Fruit fly (Drosophila melanogaster) whole organism, embryonic: ENCODE data around the gene CG14883.
A peak's percentile ranks its signal among the peaks of the same experiment; 100 is the strongest.

Source experiments
- Abd-B ChIP-seq: fragments of 200-800 bp; sonication (Bioruptor generic); optimal IDR thresholded peaks from 2 replicates; lab custom pipeline; 2018; ENCODE audit warnings: missing biosample characterization, mild to moderate bottlenecking, missing genetic modification characterization, moderate library complexity
- Adf1 ChIP-seq: fragments of 200-800 bp; sonication (Bioruptor generic); IDR thresholded peaks from 2 replicates; pipeline ENCODE4 v1.3.6; 2022; ENCODE audit warnings: missing biosample characterization, missing genetic modification characterization
- BEAF-32 ChIP-seq: fragments of 200-800 bp; sonication (Bioruptor generic); optimal IDR thresholded peaks from 3 replicates; lab custom pipeline; 2017; ENCODE audit warnings: missing biosample characterization, missing genetic modification characterization, mild to moderate bottlenecking, moderate library complexity, missing genetic modification reagents
- CG12071 ChIP-seq: fragments of 200-800 bp; sonication (Bioruptor generic); optimal IDR thresholded peaks from 3 replicates; lab custom pipeline; 2018; ENCODE audit warnings: missing biosample characterization, mild to moderate bottlenecking, missing genetic modification characterization
- CG12104 ChIP-seq: fragments of 200-800 bp; sonication (Bioruptor generic); optimal IDR thresholded peaks from 3 replicates; lab custom pipeline; 2016; ENCODE audit warnings: missing biosample characterization, missing genetic modification characterization
- CG12236 ChIP-seq: fragments of 200-800 bp; sonication (Bioruptor generic); optimal IDR thresholded peaks from 2 replicates; lab custom pipeline; 2016; ENCODE audit warnings: missing biosample characterization, missing genetic modification characterization
- CG14441 ChIP-seq: fragments of 200-800 bp; sonication (Bioruptor generic); IDR thresholded peaks from 2 replicates; pipeline ENCODE4 v1.3.6; 2022; ENCODE audit warnings: missing biosample characterization, missing genetic modification characterization
- CG14710 ChIP-seq: fragments of 200-800 bp; sonication (Bioruptor generic); optimal IDR thresholded peaks from 3 replicates; lab custom pipeline; 2019; ENCODE audit warnings: missing biosample characterization, mild to moderate bottlenecking, missing genetic modification characterization, moderate library complexity
- CG15514 ChIP-seq: fragments of 200-800 bp; sonication (Bioruptor generic); optimal IDR thresholded peaks from 3 replicates; lab custom pipeline; 2017; ENCODE audit warnings: missing biosample characterization, missing genetic modification characterization, mild to moderate bottlenecking, moderate library complexity, missing genetic modification reagents
- CG18476 ChIP-seq: fragments of 200-800 bp; sonication (Bioruptor generic); optimal IDR thresholded peaks from 2 replicates; lab custom pipeline; 2016; ENCODE audit warnings: missing biosample characterization, mild to moderate bottlenecking, missing genetic modification characterization
- CG2129 ChIP-seq: fragments of 200-800 bp; sonication (Bioruptor generic); IDR thresholded peaks from 2 replicates; pipeline ENCODE4 v1.3.6; 2022; ENCODE audit warnings: missing biosample characterization, missing genetic modification characterization; ENCODE audit not compliant: partially characterized antibody
- CG2678 ChIP-seq: fragments of 200-800 bp; sonication (Bioruptor generic); optimal IDR thresholded peaks from 3 replicates; lab custom pipeline; 2019; ENCODE audit warnings: missing biosample characterization, mild to moderate bottlenecking, missing genetic modification characterization, moderate library complexity
- CG3847 ChIP-seq: fragments of 200-800 bp; sonication (Bioruptor generic); IDR thresholded peaks from 2 replicates; pipeline ENCODE4 v1.3.6; 2022; ENCODE audit warnings: missing biosample characterization, missing genetic modification characterization
- CG6791 ChIP-seq: fragments of 200-800 bp; sonication (Bioruptor generic); IDR thresholded peaks from 3 replicates; pipeline ENCODE4 v1.3.6; 2022; ENCODE audit warnings: missing biosample characterization, missing genetic modification characterization; ENCODE audit not compliant: partially characterized antibody
- CG9876 ChIP-seq: fragments of 200-800 bp; sonication (Bioruptor generic); optimal IDR thresholded peaks from 2 replicates; lab custom pipeline; 2016; ENCODE audit warnings: missing biosample characterization, missing genetic modification characterization
- CoRest ChIP-seq: fragments of 200-800 bp; sonication (Bioruptor generic); optimal IDR thresholded peaks from 3 replicates; lab custom pipeline; 2018; ENCODE audit warnings: missing biosample characterization, mild to moderate bottlenecking, missing genetic modification characterization, moderate library complexity
- CrebB ChIP-seq: fragments of 200-800 bp; sonication (Bioruptor generic); optimal IDR thresholded peaks from 3 replicates; lab custom pipeline; 2018; ENCODE audit warnings: missing biosample characterization, mild to moderate bottlenecking, missing genetic modification characterization
- Dip3 ChIP-seq: fragments of 200-800 bp; sonication (Bioruptor generic); optimal IDR thresholded peaks from 3 replicates; lab custom pipeline; 2016; ENCODE audit warnings: missing biosample characterization, missing genetic modification characterization
- E2f1 ChIP-seq: fragments of 200-800 bp; sonication (Bioruptor generic); IDR thresholded peaks from 2 replicates; pipeline ENCODE4 v1.3.6; 2022; ENCODE audit warnings: missing biosample characterization, missing genetic modification characterization
- Gug ChIP-seq: fragments of 200-800 bp; sonication (Bioruptor generic); IDR thresholded peaks from 4 replicates; pipeline ENCODE4 v1.3.6; 2022; ENCODE audit warnings: missing biosample characterization, missing genetic modification characterization
- Hmr ChIP-seq: fragments of 200-800 bp; sonication (Bioruptor generic); optimal IDR thresholded peaks from 3 replicates; lab custom pipeline; 2017; ENCODE audit warnings: mild to moderate bottlenecking, missing biosample characterization, missing genetic modification reagents, missing genetic modification characterization
- Hmx ChIP-seq: fragments of 200-800 bp; sonication (Bioruptor generic); optimal IDR thresholded peaks from 2 replicates; lab custom pipeline; 2016; ENCODE audit warnings: missing biosample characterization, missing genetic modification characterization
- Hr3 ChIP-seq: fragments of 200-800 bp; sonication (Bioruptor generic); optimal IDR thresholded peaks from 3 replicates; lab custom pipeline; 2016; ENCODE audit warnings: missing biosample characterization, missing genetic modification characterization
- Hr39 ChIP-seq: fragments of >200 bp; optimal IDR thresholded peaks from 2 replicates; lab custom pipeline; 2017
- MBD-R2 ChIP-seq: fragments of 200-800 bp; sonication (Bioruptor generic); IDR thresholded peaks from 2 replicates; pipeline ENCODE4 v1.3.6; 2022; ENCODE audit warnings: missing biosample characterization, missing genetic modification characterization
- NC2α ChIP-seq: fragments of 200-800 bp; sonication (Bioruptor generic); optimal IDR thresholded peaks from 2 replicates; lab custom pipeline; 2016; ENCODE audit warnings: missing biosample characterization, missing genetic modification characterization
- Nf-YA ChIP-seq: fragments of 200-800 bp; sonication (Bioruptor generic); IDR thresholded peaks from 2 replicates; pipeline ENCODE4 v1.3.6; 2022; ENCODE audit warnings: missing biosample characterization, missing genetic modification characterization
- Oaz ChIP-seq: fragments of 200-800 bp; sonication (Bioruptor generic); IDR thresholded peaks from 2 replicates; pipeline ENCODE4 v1.3.6; 2022; ENCODE audit warnings: missing biosample characterization, missing genetic modification characterization
- Usf ChIP-seq: fragments of 200-800 bp; sonication (Bioruptor generic); optimal IDR thresholded peaks from 2 replicates; lab custom pipeline; 2017; ENCODE audit warnings: missing genotype, missing biosample characterization, missing genetic modification characterization
- bigmax ChIP-seq: fragments of 200-800 bp; sonication (Bioruptor generic); optimal IDR thresholded peaks from 2 replicates; lab custom pipeline; 2018; ENCODE audit warnings: missing biosample characterization, mild to moderate bottlenecking, missing genetic modification characterization
- chm ChIP-seq: fragments of 200-800 bp; sonication (Bioruptor generic); IDR thresholded peaks from 2 replicates; pipeline ENCODE4 v1.3.6; 2022; ENCODE audit warnings: missing biosample characterization, missing genetic modification characterization
- ken ChIP-seq: fragments of 200-800 bp; sonication (Bioruptor generic); IDR thresholded peaks from 3 replicates; pipeline ENCODE4 v1.3.6; 2022; ENCODE audit warnings: missing biosample characterization, missing genetic modification characterization
- mam ChIP-seq: fragments of 200-800 bp; sonication (Bioruptor generic); optimal IDR thresholded peaks from 3 replicates; lab custom pipeline; 2016; ENCODE audit warnings: missing biosample characterization, missing genetic modification characterization
- nerfin-1 ChIP-seq: fragments of 200-800 bp; sonication (Bioruptor generic); optimal IDR thresholded peaks from 3 replicates; lab custom pipeline; 2019; ENCODE audit warnings: missing biosample characterization, mild to moderate bottlenecking, missing genetic modification characterization, moderate library complexity
- nerfin-2 ChIP-seq: fragments of 200-800 bp; sonication (Bioruptor generic); IDR thresholded peaks from 2 replicates; pipeline ENCODE4 v1.3.6; 2022; ENCODE audit warnings: missing biosample characterization, missing genetic modification characterization; ENCODE audit not compliant: partially characterized antibody
- onecut ChIP-seq: fragments of 200-800 bp; sonication (Bioruptor generic); IDR thresholded peaks from 2 replicates; pipeline ENCODE4 v1.3.6; 2022; ENCODE audit warnings: missing biosample characterization, missing genetic modification characterization
- org-1 ChIP-seq: fragments of 200-800 bp; sonication (Bioruptor generic); optimal IDR thresholded peaks from 2 replicates; lab custom pipeline; 2017; ENCODE audit warnings: missing biosample characterization, missing genetic modification characterization
- p53 ChIP-seq: fragments of 200-800 bp; sonication (Bioruptor generic); optimal IDR thresholded peaks from 2 replicates; lab custom pipeline; 2016; ENCODE audit warnings: missing biosample characterization, missing genetic modification characterization
- pho ChIP-seq: fragments of 200-800 bp; sonication (Bioruptor generic); optimal IDR thresholded peaks from 2 replicates; lab custom pipeline; 2016; ENCODE audit warnings: missing biosample characterization, missing genetic modification characterization
- pnt ChIP-seq: fragments of 200-800 bp; sonication (Bioruptor generic); optimal IDR thresholded peaks from 3 replicates; lab custom pipeline; 2016; ENCODE audit warnings: missing biosample characterization, missing genetic modification characterization
- psq ChIP-seq: fragments of 200-800 bp; sonication (Bioruptor generic); optimal IDR thresholded peaks from 2 replicates; lab custom pipeline; 2017; ENCODE audit warnings: missing biosample characterization, missing genetic modification characterization
- repo ChIP-seq: fragments of 200-800 bp; sonication (Bioruptor generic); optimal IDR thresholded peaks from 2 replicates; lab custom pipeline; 2016; ENCODE audit warnings: missing biosample characterization, missing genetic modification characterization
- sens ChIP-seq: fragments of 200-800 bp; sonication (Bioruptor generic); peaks from one replicate; lab custom pipeline; 2016; ENCODE audit warnings: missing biosample characterization, missing genetic modification characterization
- seq ChIP-seq: fragments of 200-800 bp; sonication (Bioruptor generic); IDR thresholded peaks from 2 replicates; pipeline ENCODE4 v1.3.6; 2022; ENCODE audit warnings: missing biosample characterization, missing genetic modification characterization
- sob ChIP-seq: fragments of 200-800 bp; sonication (Bioruptor generic); IDR thresholded peaks from 2 replicates; pipeline ENCODE4 v1.3.6; 2022; ENCODE audit warnings: missing biosample characterization, missing genetic modification characterization
- tna ChIP-seq: fragments of 200-800 bp; sonication (Bioruptor generic); IDR thresholded peaks from 2 replicates; pipeline ENCODE4 v1.3.6; 2022; ENCODE audit warnings: missing biosample characterization, missing genetic modification characterization; ENCODE audit not compliant: partially characterized antibody
- toy ChIP-seq: fragments of 200-800 bp; sonication (Bioruptor generic); IDR thresholded peaks from 2 replicates; pipeline ENCODE4 v1.3.6; 2022; ENCODE audit warnings: missing biosample characterization, missing genetic modification characterization
- trem ChIP-seq: fragments of 200-800 bp; optimal IDR thresholded peaks from 3 replicates; lab custom pipeline; 2019; ENCODE audit warnings: missing biosample characterization, mild to moderate bottlenecking, missing genetic modification characterization, moderate library complexity
- vfl ChIP-seq: fragments of 200-800 bp; sonication (Bioruptor generic); optimal IDR thresholded peaks from 2 replicates; lab custom pipeline; 2016; ENCODE audit warnings: missing biosample characterization, missing genetic modification characterization
- vvl ChIP-seq: fragments of 200-800 bp; sonication (Bioruptor generic); IDR thresholded peaks from 2 replicates; pipeline ENCODE4 v1.3.6; 2022; ENCODE audit warnings: missing biosample characterization, missing genetic modification characterization

CG14883 gene

dm6 chr3R:16453597-16453996 is 2.3 kb upstream of the CG14883 start, which contains the start of gene Pak3 (continued):
- TF ChIP-seq Hr3 (GFP tag; lab: Kevin White, UChicago) (no peak), vfl (GFP tag; lab: Kevin White, UChicago) (no peak), CG2678 (tag; lab: Kevin White, UChicago) (no peak), psq (GFP tag; lab: Kevin White, UChicago) (no peak), repo (no peak), pho (no peak), pnt (GFP tag; lab: Kevin White, UChicago) (no peak), MBD-R2 (GFP tag; lab: Robert Waterston, UW) (peak; percentile 53; the same call in 1 of the 2 replicates), CG12104 (GFP tag; lab: Kevin White, UChicago) (no peak), trem (peak; percentile 80), tna (no peak; the same call in 1 of the 2 replicates), CG14441 (GFP tag; lab: Robert Waterston, UW) (no peak), E2f1 (GFP tag; lab: Robert Waterston, UW) (no peak), NC2α (no peak), sob (GFP tag; lab: Robert Waterston, UW) (no peak), BEAF-32 (GFP tag; lab: Kevin White, UChicago) (peak; percentile 79), CG18476 (GFP tag; lab: Kevin White, UChicago) (no peak), nerfin-2 (GFP tag; lab: Robert Waterston, UW) (peak; percentile 9; the same call in 1 of the 2 replicates), Hmr (GFP tag; lab: Kevin White, UChicago) (no peak)

- TF ChIP-seq sens (GFP tag; lab: Kevin White, UChicago) (peak; percentile 31), CG15514 (GFP tag; lab: Kevin White, UChicago) (no peak), bigmax (no peak), Adf1 (no peak), CG9876 (GFP tag; lab: Kevin White, UChicago) (no peak)
Observed at dm6 chr3R:16454192-16454591, 1.7 kb upstream of the CG14883 start, which contains the start of gene CG10405. TSS of gene CG10405 (plus strand) at chr3R:16454492.

DNA sequence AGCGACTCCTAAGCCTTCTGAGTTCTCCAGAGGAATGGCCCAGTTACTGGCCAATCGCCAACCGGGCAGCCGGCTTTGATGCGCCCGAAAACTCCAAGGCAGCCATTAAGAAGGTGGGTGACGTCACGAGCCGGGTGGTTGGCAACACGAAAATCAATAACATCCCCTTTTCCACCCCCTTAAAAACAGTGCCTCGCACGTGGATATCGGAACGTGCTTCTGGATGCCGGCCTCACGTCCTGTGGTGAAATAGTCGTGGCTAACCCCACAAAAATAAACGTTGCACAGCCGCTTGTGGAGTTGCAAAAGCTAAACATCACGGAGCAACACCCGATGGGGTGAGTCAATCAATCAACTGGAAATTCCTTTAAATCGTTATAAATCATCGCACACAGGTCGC is 755 bp downstream of the CG14883 start:
- TF ChIP-seq Nf-YA (no peak), Hr39 (lab: Kevin White, UChicago) (no peak), nerfin-1 (tag; lab: Kevin White, UChicago) (peak; percentile 97), toy (GFP tag; lab: Robert Waterston, UW) (no peak), CG2129 (GFP tag; lab: Robert Waterston, UW) (no peak), Gug (no peak), CG6791 (GFP tag; lab: Robert Waterston, UW) (0 out of 3 replicates have a peak, but pooled peaks have one; percentile 24), seq (GFP tag; lab: Robert Waterston, UW) (peak; percentile 42; the same call in 1 of the 2 replicates), Oaz (GFP tag; lab: Robert Waterston, UW) (no peak), CrebB (tag; lab: Kevin White, UChicago) (no peak), sob (GFP tag; lab: Robert Waterston, UW) (no peak), p53 (no peak), nerfin-2 (GFP tag; lab: Robert Waterston, UW) (0 out of 2 replicates have a peak, but pooled peaks have one; percentile 10), Dip3 (GFP tag; lab: Kevin White, UChicago) (no peak), org-1 (GFP tag; lab: Kevin White, UChicago) (no peak), CoRest (tag; lab: Kevin White, UChicago) (no peak), Abd-B (GFP tag; lab: Kevin White, UChicago) (no peak), CG14710 (no peak), CG12071 (no peak), vvl (no peak), mam (GFP tag; lab: Kevin White, UChicago) (no peak), chm (no peak), Usf (GFP tag; lab: Kevin White, UChicago) (no peak), CG12236 (GFP tag; lab: Kevin White, UChicago) (no peak), ken (GFP tag; lab: Robert Waterston, UW) (no peak), Hmx (no peak), CG3847 (no peak), onecut (GFP tag; lab: Robert Waterston, UW) (peak; percentile 98)
